Fruit fly (Drosophila melanogaster) whole organism, prepupa: Measurements from ENCODE around the gene CG3581.

Source experiments
- CG11902 ChIP-seq: fragments of 200-800 bp; sonication (Bioruptor generic); optimal IDR thresholded peaks from 3 replicates; lab custom pipeline; 2016; ENCODE audit warnings: missing biosample characterization, missing genetic modification characterization
- CG6276 ChIP-seq: fragments of 200-800 bp; sonication (Bioruptor generic); optimal IDR thresholded peaks from 2 replicates; lab custom pipeline; 2017; ENCODE audit warnings: missing biosample characterization, mild to moderate bottlenecking, missing genetic modification characterization
- Ets21C ChIP-seq: fragments of 200-800 bp; sonication (Bioruptor generic); optimal IDR thresholded peaks from 3 replicates; lab custom pipeline; 2016; ENCODE audit warnings: missing biosample characterization, missing genetic modification characterization
- OdsH ChIP-seq: fragments of 200-800 bp; sonication (Bioruptor generic); optimal IDR thresholded peaks from 3 replicates; lab custom pipeline; 2016; ENCODE audit warnings: missing biosample characterization, missing genetic modification characterization
- Sox102F ChIP-seq: fragments of 200-800 bp; sonication (Bioruptor generic); optimal IDR thresholded peaks from 2 replicates; lab custom pipeline; 2016; ENCODE audit warnings: missing biosample characterization, mild to moderate bottlenecking, missing genetic modification characterization
- dac ChIP-seq: fragments of 200-800 bp; sonication (Bioruptor generic); optimal IDR thresholded peaks from 2 replicates; lab custom pipeline; 2017; ENCODE audit warnings: missing biosample characterization, mild to moderate bottlenecking, missing genetic modification characterization
- esn ChIP-seq: fragments of 200-800 bp; sonication (Bioruptor generic); optimal IDR thresholded peaks from 2 replicates; lab custom pipeline; 2016; ENCODE audit warnings: missing biosample characterization, mild to moderate bottlenecking, missing genetic modification characterization, moderate library complexity
- fkh ChIP-seq: fragments of 200-800 bp; sonication (Bioruptor generic); optimal IDR thresholded peaks from 3 replicates; lab custom pipeline; 2017; ENCODE audit warnings: missing biosample characterization, mild to moderate bottlenecking, missing genetic modification characterization, moderate library complexity
- net ChIP-seq: fragments of 200-800 bp; sonication (Bioruptor generic); optimal IDR thresholded peaks from 3 replicates; lab custom pipeline; 2016; ENCODE audit warnings: missing biosample characterization, missing genetic modification characterization
- salr ChIP-seq, 2 experiments: fragments of 200-800 bp; sonication (Bioruptor generic); optimal IDR thresholded peaks; 3 replicates each; lab custom pipeline; 2016 to 2018; ENCODE audit warnings: missing biosample characterization in 2 of 2, missing genetic modification characterization in 2 of 2, mild to moderate bottlenecking in 1 of 2

DNA sequence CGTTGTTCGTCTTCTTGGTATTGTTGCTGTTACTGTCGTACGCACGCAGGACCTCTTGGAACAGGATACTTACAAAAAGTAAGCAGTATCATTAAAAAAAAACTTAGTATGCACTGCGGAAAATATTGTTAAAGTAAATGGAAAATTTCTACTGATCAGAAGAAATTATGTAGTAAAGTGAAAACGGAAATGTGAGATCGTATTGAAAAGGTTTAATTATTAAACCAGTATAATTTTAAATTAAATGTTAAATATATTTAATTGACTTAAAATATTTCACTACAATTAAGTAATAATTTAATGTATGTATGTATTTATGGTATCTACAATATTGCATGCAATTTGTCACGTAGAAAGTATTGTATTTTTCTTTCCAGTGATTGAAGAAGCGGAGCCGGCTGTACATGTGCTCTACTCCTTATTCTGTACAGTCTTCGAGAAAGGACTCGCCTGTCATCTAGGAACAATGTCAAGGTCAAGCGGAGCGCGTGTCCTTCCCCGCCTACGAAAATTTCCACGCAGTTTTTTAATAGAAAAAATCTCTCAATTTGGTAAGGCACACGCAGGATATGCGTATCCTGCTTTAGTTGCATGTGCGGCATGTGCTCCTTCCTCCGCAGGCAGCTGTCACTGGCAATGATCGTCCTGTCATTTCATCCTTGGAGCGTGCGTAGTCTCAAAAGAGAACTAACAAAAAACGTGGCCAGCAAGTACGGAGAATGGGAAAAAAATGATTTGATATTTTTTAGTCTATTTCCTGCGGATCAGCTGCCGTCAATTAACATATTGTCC is 30.9 kb downstream of the CG3581 start:
- no peak for TF ChIP-seq OdsH (GFP tag; lab: Kevin White, UChicago)
- no peak for TF ChIP-seq esn
- no peak for TF ChIP-seq CG11902 (GFP tag; lab: Kevin White, UChicago)
- TF ChIP-seq Ets21C = no peak
- TF ChIP-seq CG6276 (GFP tag; lab: Kevin White, UChicago) = no peak
- TF ChIP-seq salr (GFP tag; optimal IDR thresholded peaks at IDR 0.05; lab: Kevin White, UChicago) = no peak
- no peak for TF ChIP-seq Sox102F
- TF ChIP-seq dac = no peak
- no peak for TF ChIP-seq net (GFP tag; lab: Kevin White, UChicago)
- TF ChIP-seq fkh = no peak
